Worm (Caenorhabditis elegans): ENCODE data around the gene hsb-1.

DNA sequence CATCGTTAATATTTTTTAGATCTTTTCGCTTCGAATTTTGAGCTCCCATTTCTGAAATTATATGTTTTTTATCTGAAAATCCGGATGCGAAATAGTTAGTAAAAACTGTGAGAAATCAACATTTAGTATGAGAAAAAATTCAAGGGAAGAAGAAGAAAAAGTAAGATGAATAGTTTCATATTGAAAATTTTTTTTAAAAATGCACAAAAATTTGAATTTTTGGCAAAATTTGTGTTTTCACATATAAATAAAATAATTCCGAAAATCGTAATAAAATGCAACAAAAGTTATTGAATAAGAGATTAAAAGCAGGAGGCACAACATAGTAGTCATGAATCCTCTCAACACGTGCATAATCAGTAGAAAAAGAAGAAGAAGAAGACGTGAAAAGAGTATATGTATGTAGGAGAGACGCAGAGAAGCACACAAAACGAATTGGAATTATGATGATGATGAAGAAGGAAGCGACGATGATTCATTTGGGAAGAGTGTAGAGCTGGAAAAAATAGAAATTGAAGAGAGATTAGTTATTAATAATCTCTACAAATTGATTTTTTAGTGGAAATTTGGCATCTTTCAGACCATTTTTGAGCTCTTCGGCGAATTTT, 989 bp downstream of the hsb-1 start, which contains the start of gene eak-7:
- TF ChIP-seq nhr-23 (tag; optimal IDR thresholded peaks at IDR 0.05), result no peak
- no peak for TF ChIP-seq pqm-1 (tag; optimal IDR thresholded peaks at IDR 0.05)
- TF ChIP-seq fkh-10 (GFP tag; optimal IDR thresholded peaks at IDR 0.05), result no peak
- TF ChIP-seq aly-2 (tag; optimal IDR thresholded peaks at IDR 0.05), result no peak
- TF ChIP-seq lin-39 (tag; optimal IDR thresholded peaks at IDR 0.05), result no peak
- TF ChIP-seq nhr-12 (tag; optimal IDR thresholded peaks at IDR 0.05), result no peak
- TF ChIP-seq pha-4 (tag; optimal IDR thresholded peaks at IDR 0.05), result no peak
- no peak for TF ChIP-seq ceh-28 (tag; optimal IDR thresholded peaks at IDR 0.05)
- no peak for TF ChIP-seq mdl-1 (tag; optimal IDR thresholded peaks at IDR 0.05)
- no peak for TF ChIP-seq egl-27 (tag; optimal IDR thresholded peaks at IDR 0.05)
- TF ChIP-seq nhr-11 (tag; optimal IDR thresholded peaks at IDR 0.05), result no peak
- no peak for TF ChIP-seq ceh-16 (tag; optimal IDR thresholded peaks at IDR 0.05)

All from whole organism, L3 larva.